Fruit fly (Drosophila melanogaster): ENCODE results near the gene CG33725.

CG33725 gene

DNA sequence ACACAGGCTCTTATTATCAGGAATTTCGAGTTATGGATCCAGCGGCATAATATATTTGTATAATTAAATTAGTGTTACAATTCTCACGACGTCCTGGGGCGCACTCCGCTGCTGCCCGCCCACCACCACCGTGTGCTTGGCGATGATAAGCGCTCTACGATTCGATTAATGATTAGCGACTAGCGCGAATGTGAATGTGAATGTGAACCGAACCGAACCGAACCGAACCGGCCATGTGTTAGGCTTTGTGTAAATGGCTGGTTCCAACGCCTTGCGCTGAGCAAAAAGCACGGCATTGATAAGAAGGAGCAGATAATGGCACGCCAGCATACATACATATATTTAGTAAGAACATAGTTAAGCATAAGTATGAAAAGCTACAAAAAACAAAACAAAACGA is 36.9 kb downstream of the CG33725 start:
- TF ChIP-seq psq (optimal IDR thresholded peaks at IDR 0.05) (no peak), Myc (optimal IDR thresholded peaks at IDR 0.05) (no peak), h (optimal IDR thresholded peaks at IDR 0.05) (no peak), insv (optimal IDR thresholded peaks at IDR 0.05) (no peak), Sin3A (optimal IDR thresholded peaks at IDR 0.05) (no peak)

DNA sequence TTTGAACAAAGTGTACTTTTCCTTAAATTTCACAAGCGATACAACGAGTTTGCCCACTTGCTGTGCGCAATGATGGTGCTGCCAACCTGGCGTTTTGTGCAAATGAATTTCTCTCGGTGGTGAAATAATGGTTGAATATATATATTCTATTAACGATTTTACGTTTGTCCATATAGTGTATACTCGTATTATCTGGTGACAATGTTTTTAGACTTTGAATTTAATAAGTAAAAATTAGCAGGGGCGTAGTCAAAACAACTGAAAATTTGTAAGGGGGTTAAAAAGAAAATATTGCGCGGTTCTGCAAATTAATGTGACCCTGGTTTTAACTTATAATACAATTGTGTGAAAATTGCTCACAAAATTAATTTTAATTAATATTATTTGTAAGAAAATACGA is 41.5 kb downstream of the CG33725 start, which contains the start of the genes ver and Gcn5:
TSS of gene ver (plus strand) at position 47 of the 400 bp plus-strand sequence.
TSS of gene Gcn5 (minus strand) at position 74 of the 400 bp plus-strand sequence.
- TF ChIP-seq h (optimal IDR thresholded peaks at IDR 0.05) = no peak
- no peak for TF ChIP-seq psq (optimal IDR thresholded peaks at IDR 0.05)
- no peak for TF ChIP-seq Sin3A (optimal IDR thresholded peaks at IDR 0.05)
- TF ChIP-seq ttk (optimal IDR thresholded peaks at IDR 0.05) = no peak
- no peak for TF ChIP-seq Myc (optimal IDR thresholded peaks at IDR 0.05)
- TF ChIP-seq insv (optimal IDR thresholded peaks at IDR 0.05) = no peak

DNA sequence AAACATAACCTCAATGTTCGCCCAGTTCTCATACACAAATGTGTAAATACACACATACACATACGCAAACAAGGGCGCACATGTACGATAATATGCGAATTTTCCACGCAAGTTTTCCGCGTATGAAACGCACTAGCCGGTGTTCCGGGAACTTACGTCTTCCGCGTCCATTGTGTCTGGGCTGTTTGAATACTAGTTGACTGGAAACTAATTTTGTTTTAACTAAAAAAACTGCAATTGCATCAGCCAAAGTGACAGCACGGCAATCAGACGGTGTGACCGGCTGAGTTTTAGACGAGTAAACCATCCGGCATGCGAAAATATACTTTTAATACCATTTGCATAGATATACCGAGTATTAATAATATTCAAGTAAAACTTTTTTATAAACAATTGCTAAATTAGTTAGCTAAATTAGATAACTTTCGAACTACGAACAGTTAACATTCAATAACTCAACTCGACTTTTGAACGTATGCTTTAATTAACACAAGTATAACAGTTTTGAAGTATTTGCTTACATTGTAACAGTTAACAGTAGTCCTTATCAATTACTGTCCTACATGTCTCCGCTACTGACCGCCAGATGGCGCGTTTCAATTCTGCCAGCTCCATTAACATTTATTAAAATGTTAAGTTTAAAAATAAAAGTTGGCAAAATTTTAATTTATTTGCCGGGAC is 44.2 kb downstream of the CG33725 start, which contains the start of gene eIF2beta:
TSS of gene eIF2beta (minus strand) at position 299 of the 681 bp plus-strand sequence.
- TF ChIP-seq Myc (optimal IDR thresholded peaks at IDR 0.05) (no peak), Sin3A (optimal IDR thresholded peaks at IDR 0.05) (no peak), ttk (optimal IDR thresholded peaks at IDR 0.05) (no peak), insv (optimal IDR thresholded peaks at IDR 0.05) (no peak), h (optimal IDR thresholded peaks at IDR 0.05) (no peak), psq (optimal IDR thresholded peaks at IDR 0.05) (no peak)

DNA sequence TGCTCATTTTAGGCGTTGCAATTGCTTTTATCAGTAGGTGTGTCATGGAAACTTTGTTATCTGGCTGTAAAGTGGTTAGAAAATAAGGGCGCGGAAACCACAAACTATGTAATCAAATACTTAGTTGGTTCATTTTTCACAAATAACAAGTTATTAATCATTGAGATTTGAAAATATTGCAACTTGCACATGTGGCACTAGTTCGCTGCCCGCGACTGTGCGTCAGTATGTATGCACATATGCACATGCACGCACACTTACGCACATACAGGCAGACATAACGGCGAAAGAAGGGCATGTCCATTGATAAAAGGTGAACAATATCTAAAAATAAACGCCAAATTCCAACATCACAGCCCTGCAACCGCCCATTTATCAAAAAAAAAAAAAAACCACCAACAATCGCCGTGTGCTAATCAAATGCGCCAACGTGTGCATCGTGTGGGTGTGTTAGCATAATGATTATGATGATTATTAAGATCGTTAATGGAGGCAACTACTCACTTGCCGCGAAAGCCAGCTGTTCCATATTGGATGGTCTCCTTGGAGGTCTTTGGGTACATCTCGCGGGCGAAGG is 47.1 kb downstream of the CG33725 start:
- TF ChIP-seq Myc (optimal IDR thresholded peaks at IDR 0.05) = no peak
- no peak for TF ChIP-seq psq (optimal IDR thresholded peaks at IDR 0.05)
- no peak for TF ChIP-seq ttk (optimal IDR thresholded peaks at IDR 0.05)
- no peak for TF ChIP-seq insv (optimal IDR thresholded peaks at IDR 0.05)
- no peak for TF ChIP-seq Sin3A (optimal IDR thresholded peaks at IDR 0.05)
- TF ChIP-seq h (optimal IDR thresholded peaks at IDR 0.05) = no peak

DNA sequence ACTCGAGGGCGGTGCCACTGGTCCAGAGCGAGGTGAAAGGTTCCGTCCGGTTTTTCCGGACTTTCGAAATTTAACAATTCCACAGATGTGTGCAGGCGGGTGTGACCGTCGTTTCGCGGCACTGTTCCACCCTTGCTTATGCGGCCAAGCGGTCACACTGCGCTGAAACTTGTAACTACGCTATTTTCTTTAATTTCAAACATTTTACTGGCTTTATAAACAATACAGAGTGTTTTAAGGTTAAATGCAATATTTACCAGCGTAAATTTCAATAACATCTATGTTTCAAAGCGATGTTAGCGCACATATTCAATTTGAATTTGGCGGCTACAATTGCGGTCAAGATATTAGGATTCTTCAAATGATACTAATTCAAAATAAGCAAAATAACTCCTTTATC is 47.6 kb downstream of the CG33725 start, which contains the start of gene nst:
TSS of gene nst (minus strand) at position 128 of the 400 bp plus-strand sequence.
- no peak for TF ChIP-seq ttk (optimal IDR thresholded peaks at IDR 0.05)
- no peak for TF ChIP-seq Myc (optimal IDR thresholded peaks at IDR 0.05)
- TF ChIP-seq h (optimal IDR thresholded peaks at IDR 0.05) = no peak
- no peak for TF ChIP-seq Sin3A (optimal IDR thresholded peaks at IDR 0.05)
- no peak for TF ChIP-seq psq (optimal IDR thresholded peaks at IDR 0.05)

DNA sequence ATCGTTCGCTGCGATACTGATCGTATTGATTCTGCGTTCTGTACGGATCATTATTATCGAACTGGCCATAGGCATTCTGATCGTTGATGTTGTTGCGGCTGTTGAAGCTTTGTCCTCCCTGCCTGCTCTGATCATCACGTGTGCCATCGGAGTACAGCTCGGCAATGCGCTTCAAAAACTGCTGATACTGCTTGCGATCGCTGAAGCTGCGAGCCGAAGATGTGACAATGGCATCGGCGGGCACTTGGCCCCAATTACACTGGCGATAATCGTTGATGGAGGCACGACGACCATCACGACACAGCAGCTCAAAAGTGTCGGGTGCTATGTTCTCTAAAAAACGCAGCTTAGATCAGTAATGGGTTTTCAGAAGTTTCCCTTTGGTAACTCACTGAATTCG is 49.8 kb downstream of the CG33725 start:
- TF ChIP-seq psq (optimal IDR thresholded peaks at IDR 0.05) = no peak
- TF ChIP-seq Myc (optimal IDR thresholded peaks at IDR 0.05) = no peak
- TF ChIP-seq Sin3A (optimal IDR thresholded peaks at IDR 0.05) = no peak
- TF ChIP-seq h (optimal IDR thresholded peaks at IDR 0.05) = no peak
- no peak for TF ChIP-seq ttk (optimal IDR thresholded peaks at IDR 0.05)
- no peak for TF ChIP-seq insv (optimal IDR thresholded peaks at IDR 0.05)

DNA sequence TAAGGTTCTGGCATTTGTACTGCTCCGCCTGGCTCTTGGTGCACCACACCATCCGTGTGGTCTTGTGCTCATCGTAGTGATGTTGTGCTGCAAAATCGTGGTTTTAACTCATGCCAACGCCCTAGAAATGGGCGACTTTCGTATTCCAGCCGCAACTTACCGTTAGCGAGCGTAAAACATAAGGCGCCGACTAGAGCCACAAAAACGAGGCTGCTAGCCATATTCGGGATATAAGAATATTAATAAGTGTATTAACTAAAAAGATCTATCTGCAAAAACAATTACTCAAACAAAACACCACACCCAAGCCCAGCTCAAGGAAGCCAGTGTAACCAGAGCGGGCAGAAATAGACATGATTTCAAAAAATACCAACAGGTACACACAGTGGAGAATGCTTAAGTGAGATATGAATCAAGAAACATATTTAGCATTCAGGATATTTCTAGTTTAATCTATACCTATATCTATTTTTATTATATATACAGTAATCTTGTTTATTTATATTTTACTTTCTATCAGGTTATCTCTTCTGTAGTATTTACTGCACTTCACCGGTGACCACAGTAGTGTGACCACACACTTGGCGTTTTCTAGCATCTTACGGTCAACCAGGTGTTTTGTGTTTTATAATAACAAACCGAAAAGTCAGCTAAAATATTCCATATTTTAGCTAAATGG is 51.1 kb downstream of the CG33725 start, which contains the start of the genes Tsf2 and CG34242:
TSS of gene Tsf2 (minus strand) at position 333 of the 679 bp plus-strand sequence.
TSS of gene CG34242 (plus strand) at position 605 of the 679 bp plus-strand sequence.
- no peak for TF ChIP-seq ttk (optimal IDR thresholded peaks at IDR 0.05)
- no peak for TF ChIP-seq psq (optimal IDR thresholded peaks at IDR 0.05)
- TF ChIP-seq h (optimal IDR thresholded peaks at IDR 0.05) = no peak
- TF ChIP-seq insv (optimal IDR thresholded peaks at IDR 0.05) = no peak
- TF ChIP-seq Myc (optimal IDR thresholded peaks at IDR 0.05) = no peak
- no peak for TF ChIP-seq Sin3A (optimal IDR thresholded peaks at IDR 0.05)

DNA sequence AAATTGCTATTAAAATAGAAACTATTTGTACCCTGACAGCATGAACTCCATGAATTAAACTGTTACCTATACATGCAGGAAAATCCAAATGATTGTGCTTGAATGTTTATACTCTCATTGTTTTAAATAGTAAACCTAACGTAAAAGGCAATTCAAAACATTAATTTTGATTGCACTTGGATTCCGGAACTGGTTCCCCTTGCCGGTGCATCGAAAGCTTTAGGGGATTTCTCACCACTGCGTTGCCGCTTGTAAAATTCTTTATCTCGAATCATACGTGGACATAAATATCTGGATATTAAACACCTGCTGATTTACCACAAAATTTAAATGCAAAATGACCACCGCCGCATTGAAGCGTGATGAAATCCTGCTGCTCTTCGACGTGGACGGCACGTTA is 51.9 kb downstream of the CG33725 start, which contains the start of gene Pmm2:
TSS of gene Pmm2 (plus strand) at position 273 of the 400 bp plus-strand sequence.
- no peak for TF ChIP-seq h (optimal IDR thresholded peaks at IDR 0.05)
- no peak for TF ChIP-seq psq (optimal IDR thresholded peaks at IDR 0.05)
- TF ChIP-seq Sin3A (optimal IDR thresholded peaks at IDR 0.05) = no peak
- TF ChIP-seq insv (optimal IDR thresholded peaks at IDR 0.05) = no peak
- TF ChIP-seq Myc (optimal IDR thresholded peaks at IDR 0.05) = no peak
- no peak for TF ChIP-seq ttk (optimal IDR thresholded peaks at IDR 0.05)
